Worm (Caenorhabditis elegans) whole organism, L4 larva: Measurements from ENCODE around the gene str-23.

Experiments used
- ama-1 ChIP-seq: fragments of 150-350 bp; optimal IDR thresholded peaks from 2 replicates; lab custom pipeline; 2014; ENCODE audit warnings: inconsistent platforms, mixed read lengths
- duxl-1 ChIP-seq: sonication (generic microtip); optimal IDR thresholded peaks from 2 replicates; lab custom pipeline; 2016; ENCODE audit warnings: mild to moderate bottlenecking, missing genetic modification characterization, moderate library complexity, missing compliant biosample characterization; ENCODE audit not compliant: poor library complexity
- fkh-10 ChIP-seq: fragments of 150-350 bp; optimal IDR thresholded peaks from 2 replicates; lab custom pipeline; 2014; ENCODE audit warnings: missing biosample characterization, missing genetic modification reagents, missing genetic modification characterization
- mdl-1 ChIP-seq, 2 experiments: fragments of 150-350 bp in 1 of 2; sonication (generic microtip) in 1 of 2; optimal IDR thresholded peaks; 2 replicates each; lab custom pipeline; 2014 to 2017; ENCODE audit warnings: missing biosample characterization in 2 of 2, missing genetic modification characterization in 2 of 2
- nhr-11 ChIP-seq: fragments of 150-350 bp; optimal IDR thresholded peaks from 2 replicates; lab custom pipeline; 2014; ENCODE audit warnings: missing biosample characterization, missing genetic modification characterization
- unc-62 ChIP-seq, 3 experiments: fragments of 150-350 bp in 1 of 3; sonication (generic microtip); optimal IDR thresholded peaks in 2 of 3; peaks in 1 of 3; 1 replicate in 1 of 3; 2 replicates in 2 of 3; lab custom pipeline; 2014 to 2017; ENCODE audit warnings: missing biosample characterization in 3 of 3, missing genetic modification characterization in 3 of 3, missing genetic modification reagents in 3 of 3, missing genotype in 1 of 3

- TF ChIP-seq unc-62 (GFP tag; optimal IDR thresholded peaks at IDR 0.05 in 1 of 2; lab: Kevin White, UChicago) (no peak), unc-62 (tag; optimal IDR thresholded peaks at IDR 0.05; lab: Kevin White, UChicago) (no peak), fkh-10 (GFP tag; lab: Kevin White, UChicago) (no peak), mdl-1 (tag; optimal IDR thresholded peaks at IDR 0.05; lab: Kevin White, UChicago) (no peak), nhr-11 (tag; lab: Kevin White, UChicago) (no peak), duxl-1 (tag; lab: Kevin White, UChicago) (no peak), ama-1 (lab: Kevin White, UChicago) (no peak)
Measured at ce11 chrV:15625561-15625960, 19.1 kb upstream of the str-23 start, which contains the start of gene C55A1.11.
